Worm (Caenorhabditis elegans) whole organism, early embryonic: ENCODE results near the gene lact-9.

Source experiments
- F13C5.2 ChIP-seq: sonication (generic microtip); optimal IDR thresholded peaks from 2 replicates; lab custom pipeline; 2017; ENCODE audit warnings: mild to moderate bottlenecking, missing genetic modification characterization, inconsistent platforms, missing compliant biosample characterization
- aly-1 ChIP-seq: sonication (generic microtip); optimal IDR thresholded peaks from 2 replicates; lab custom pipeline; 2016; ENCODE audit warnings: missing genetic modification characterization, missing compliant biosample characterization
- ama-1 ChIP-seq: fragments of 150-350 bp; optimal IDR thresholded peaks from 2 replicates; lab custom pipeline; 2014
- ets-7 ChIP-seq: sonication (generic microtip); optimal IDR thresholded peaks from 2 replicates; lab custom pipeline; 2016; ENCODE audit warnings: missing genotype, missing genetic modification characterization, missing compliant biosample characterization
- pes-1 ChIP-seq: fragments of 200-800 bp; sonication (Bioruptor generic); IDR thresholded peaks from 2 replicates; pipeline ENCODE4 v1.3.6; 2022; ENCODE audit warnings: missing genetic modification reagents, missing genetic modification characterization, missing compliant biosample characterization
- sea-1 ChIP-seq: fragments of 200-800 bp; sonication (Bioruptor generic); conservative IDR thresholded peaks from 2 replicates; pipeline ENCODE4 v1.3.6; 2022; ENCODE audit warnings: missing genetic modification characterization, missing compliant biosample characterization
- tbx-11 ChIP-seq: fragments of 200-800 bp; sonication (Bioruptor generic); IDR thresholded peaks from 2 replicates; pipeline ENCODE4 v1.3.6; 2022; ENCODE audit warnings: missing genetic modification characterization, missing compliant biosample characterization
- tbx-37 ChIP-seq: fragments of 200-800 bp; sonication (Bioruptor generic); conservative IDR thresholded peaks from 2 replicates; pipeline ENCODE4 v1.3.6; 2022; ENCODE audit warnings: missing genetic modification reagents, missing genetic modification characterization, missing compliant biosample characterization

DNA sequence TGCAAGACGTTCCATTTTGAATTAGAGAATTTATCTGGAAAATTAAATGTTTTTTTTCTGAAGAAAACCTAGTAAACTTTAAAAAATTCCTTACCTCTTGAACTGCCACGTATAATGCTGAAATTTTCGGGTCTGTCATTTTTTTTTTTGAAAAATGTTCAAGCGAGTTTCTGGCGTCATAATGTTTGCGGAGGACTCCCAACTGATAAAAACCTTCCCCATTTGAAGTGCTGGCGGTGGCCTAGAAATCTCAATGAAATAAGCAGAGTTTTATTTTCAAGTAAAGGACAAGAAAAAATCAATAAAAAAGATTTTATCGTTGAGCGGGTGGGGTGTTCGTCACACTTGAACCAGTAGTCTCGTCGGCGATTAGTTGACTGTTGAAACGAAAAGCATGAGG lies 1.2 kb upstream of the lact-9 start, which contains the start of gene icap-1:
- TF ChIP-seq pes-1 (no peak), aly-1 (tag; lab: Kevin White, UChicago) (no peak), ama-1 (lab: Kevin White, UChicago) (no peak), tbx-11 (no peak), tbx-37 (no peak), ets-7 (tag; lab: Kevin White, UChicago) (no peak), sea-1 (GFP tag; lab: Robert Waterston, UW) (no peak), F13C5.2 (no peak)
